Worm (Caenorhabditis elegans): ENCODE measurements around the gene C56E6.2.

ce11 chrII:6516276-6516675 lies 8.5 kb upstream of the C56E6.2 start, which contains the start of gene C56E6.7:
- TF ChIP-seq zfh-2 (GFP tag; conservative IDR thresholded peaks at IDR 0.05) (no peak), unc-62 (GFP tag; optimal IDR thresholded peaks at IDR 0.05) (no peak), tbx-9 (tag; optimal IDR thresholded peaks at IDR 0.05; ENCODE audit: borderline replicate concordance) (no peak), nhr-80 (tag; optimal IDR thresholded peaks at IDR 0.05) (no peak), ztf-25 (GFP tag; IDR thresholded peaks at IDR 0.05) (no peak), F23B12.7 (tag; optimal IDR thresholded peaks at IDR 0.05; ENCODE audit: insufficient read depth) (no peak), lir-1 (GFP tag; conservative IDR thresholded peaks at IDR 0.05) (no peak), unc-130 (GFP tag; optimal IDR thresholded peaks at IDR 0.05) (no peak), ama-1 (optimal IDR thresholded peaks at IDR 0.05) (no peak), ama-1 (GFP tag; optimal IDR thresholded peaks at IDR 0.05) (no peak), fkh-3 (tag; optimal IDR thresholded peaks at IDR 0.05) (no peak), dpl-1 (GFP tag; optimal IDR thresholded peaks at IDR 0.05) (no peak), madf-6 (GFP tag; IDR thresholded peaks at IDR 0.05) (no peak), nhr-27 (tag; optimal IDR thresholded peaks at IDR 0.05) (no peak)
